Worm (Caenorhabditis elegans): Measurements from ENCODE around the gene C33D9.8.

The C33D9.8 gene

ce11 chrIV:8826606-8827000 is 40.1 kb upstream of the C33D9.8 start:
- peak; percentile 90 for TF ChIP-seq aha-1 (tag)
- TF ChIP-seq hlh-11 (tag; optimal IDR thresholded peaks at IDR 0.05), result peak; percentile 22
- TF ChIP-seq dpl-1 (GFP tag; optimal IDR thresholded peaks at IDR 0.05), result peak; percentile 44
- TF ChIP-seq mxl-2 (GFP tag; conservative IDR thresholded peaks at IDR 0.05), result no peak
- no peak for TF ChIP-seq daf-12 (tag; optimal IDR thresholded peaks at IDR 0.05)
- TF ChIP-seq ceh-28 (tag; optimal IDR thresholded peaks at IDR 0.05), result peak; percentile 31
- peak in 1 of 2 experiments; percentile 21 for TF ChIP-seq hif-1 (tag; optimal IDR thresholded peaks at IDR 0.05)
- TF ChIP-seq fkh-10 (GFP tag; optimal IDR thresholded peaks at IDR 0.05), result no peak
- peak; percentile 31 for TF ChIP-seq rbr-2 (tag; optimal IDR thresholded peaks at IDR 0.05)
- TF ChIP-seq dve-1 (tag; optimal IDR thresholded peaks at IDR 0.05; ENCODE audit: insufficient read depth), result peak; percentile 10
- peak; percentile 16 for TF ChIP-seq mep-1 (tag; optimal IDR thresholded peaks at IDR 0.05)
- no peak for TF ChIP-seq zip-11 (GFP tag; IDR thresholded peaks at IDR 0.05)
- TF ChIP-seq mes-2 (tag; optimal IDR thresholded peaks at IDR 0.05; ENCODE audit: poor library complexity, severe bottlenecking), result peak; percentile 54
- no peak for TF ChIP-seq unc-62 (GFP tag; optimal IDR thresholded peaks at IDR 0.05 in 1 of 2)
- no peak for TF ChIP-seq unc-62 (tag; optimal IDR thresholded peaks at IDR 0.05)
- peak in 1 of 2 experiments; percentile 50 for TF ChIP-seq lsy-2 (tag; optimal IDR thresholded peaks at IDR 0.05)
- TF ChIP-seq lin-38 (GFP tag; IDR thresholded peaks at IDR 0.05), result peak; percentile 44; the same call in 1 of the 2 replicates
- TF ChIP-seq nhr-102 (tag; optimal IDR thresholded peaks at IDR 0.05), result no peak

DNA sequence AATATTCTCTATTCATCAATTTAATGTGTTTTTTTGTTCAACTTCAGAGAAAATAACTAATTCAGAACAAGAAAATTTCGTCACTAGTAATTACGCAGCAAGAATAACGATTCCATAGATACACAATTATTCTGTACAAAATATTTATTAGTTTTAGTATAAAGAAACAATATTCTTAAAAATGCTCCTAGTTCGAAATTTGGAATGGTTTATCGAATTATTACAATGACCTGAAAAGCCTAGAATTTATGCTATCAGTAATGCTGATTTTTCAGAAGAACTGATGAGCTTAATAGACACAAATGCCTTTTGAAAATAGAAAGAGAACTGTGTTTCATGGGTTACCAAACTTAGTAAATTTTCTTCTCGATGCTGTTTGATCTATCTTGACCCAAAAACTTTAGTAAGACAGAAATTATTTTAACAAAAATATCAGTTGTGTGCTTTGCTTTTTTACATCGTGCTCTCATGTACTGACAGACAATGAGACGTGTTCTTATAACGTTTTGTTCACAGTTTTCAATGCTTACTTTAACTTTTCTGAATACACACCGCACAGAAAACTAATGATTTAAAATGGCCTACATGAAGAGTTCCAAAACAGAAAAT is 39.5 kb upstream of the C33D9.8 start:
- TF ChIP-seq fkh-10 (GFP tag; optimal IDR thresholded peaks at IDR 0.05) (no peak), nhr-102 (tag; optimal IDR thresholded peaks at IDR 0.05) (no peak), F26F4.8 (GFP tag; conservative IDR thresholded peaks at IDR 0.05) (no peak), attf-4 (tag; optimal IDR thresholded peaks at IDR 0.05) (no peak), F49E8.2 (tag; optimal IDR thresholded peaks at IDR 0.05; ENCODE audit: borderline replicate concordance) (no peak), T26A8.4 (GFP tag; IDR thresholded peaks at IDR 0.05) (peak; percentile 86), fos-1 (tag; optimal IDR thresholded peaks at IDR 0.05) (no peak), nhr-41 (GFP tag; IDR thresholded peaks at IDR 0.05) (no peak), nhr-28 (tag; optimal IDR thresholded peaks at IDR 0.05) (no peak), mxl-2 (GFP tag; conservative IDR thresholded peaks at IDR 0.05) (no peak), unc-130 (GFP tag; optimal IDR thresholded peaks at IDR 0.05) (no peak), pha-4 (GFP tag; IDR thresholded peaks at IDR 0.05) (no peak), pha-4 (tag; optimal IDR thresholded peaks at IDR 0.05) (no peak), ceh-32 (tag; optimal IDR thresholded peaks at IDR 0.05; ENCODE audit: poor library complexity) (no peak), jun-1 (tag; optimal IDR thresholded peaks at IDR 0.05) (peak; percentile 14), ztf-11 (tag; optimal IDR thresholded peaks at IDR 0.05) (no peak), nhr-11 (tag; optimal IDR thresholded peaks at IDR 0.05) (no peak), unc-62 (GFP tag; optimal IDR thresholded peaks at IDR 0.05 in 1 of 2) (no peak), unc-62 (tag; optimal IDR thresholded peaks at IDR 0.05) (no peak), mep-1 (tag; optimal IDR thresholded peaks at IDR 0.05) (peak; percentile 46), ceh-62 (tag; optimal IDR thresholded peaks at IDR 0.05) (no peak), R02D3.7 (tag; optimal IDR thresholded peaks at IDR 0.05) (no peak), nhr-25 (tag; optimal IDR thresholded peaks at IDR 0.05; ENCODE audit: borderline replicate concordance, insufficient read depth) (peak; percentile 27), unc-39 (tag; optimal IDR thresholded peaks at IDR 0.05) (no peak), dmd-8 (GFP tag; IDR thresholded peaks at IDR 0.05) (no peak), hmg-1.1 (GFP tag; IDR thresholded peaks at IDR 0.05) (no peak), daf-12 (tag; optimal IDR thresholded peaks at IDR 0.05) (no peak), rbr-2 (tag; optimal IDR thresholded peaks at IDR 0.05) (no peak), daf-19 (GFP tag; conservative IDR thresholded peaks at IDR 0.05) (no peak), D1046.2 (GFP tag; IDR thresholded peaks at IDR 0.05) (no peak), aha-1 (tag) (peak; percentile 97), mes-2 (tag; optimal IDR thresholded peaks at IDR 0.05; ENCODE audit: poor library complexity, severe bottlenecking) (peak; percentile 50), lim-7 (GFP tag; IDR thresholded peaks at IDR 0.05) (no peak), pqm-1 (tag; optimal IDR thresholded peaks at IDR 0.05) (no peak), madf-5 (GFP tag; IDR thresholded peaks at IDR 0.05) (no peak), ama-1 (optimal IDR thresholded peaks at IDR 0.05) (peak; percentile 52), zip-11 (GFP tag; IDR thresholded peaks at IDR 0.05) (no peak), F44E2.7 (GFP tag; IDR thresholded peaks at IDR 0.05) (no peak), vab-7 (GFP tag; IDR thresholded peaks at IDR 0.05) (no peak), T20F7.1 (GFP tag; optimal IDR thresholded peaks at IDR 0.05) (no peak), lin-38 (GFP tag; IDR thresholded peaks at IDR 0.05) (no peak), nhr-76 (tag; optimal IDR thresholded peaks at IDR 0.05) (no peak)
